Fruit fly (Drosophila melanogaster) whole organism, embryonic: ENCODE results near the gene CG7058.

Experiments
- Adf1 ChIP-seq: fragments of 200-800 bp; sonication (Bioruptor generic); IDR thresholded peaks from 2 replicates; pipeline ENCODE4 v1.3.6; 2022; ENCODE audit warnings: missing biosample characterization, missing genetic modification characterization
- Antp ChIP-seq: fragments of 200-800 bp; sonication (Bioruptor generic); optimal IDR thresholded peaks from 3 replicates; lab custom pipeline; 2016; ENCODE audit warnings: missing biosample characterization, missing genetic modification characterization
- CG10274 ChIP-seq: fragments of 200-800 bp; sonication (Bioruptor generic); optimal IDR thresholded peaks from 3 replicates; lab custom pipeline; 2017; ENCODE audit warnings: missing biosample characterization, mild to moderate bottlenecking, missing genetic modification characterization
- CG1529 ChIP-seq: fragments of 200-800 bp; sonication (Bioruptor generic); optimal IDR thresholded peaks from 3 replicates; lab custom pipeline; 2018; ENCODE audit warnings: missing biosample characterization, missing genetic modification characterization
- CG1603 ChIP-seq: fragments of 200-800 bp; sonication (Bioruptor generic); optimal IDR thresholded peaks from 2 replicates; lab custom pipeline; 2019; ENCODE audit warnings: missing biosample characterization, mild to moderate bottlenecking, missing genetic modification characterization, moderate library complexity
- CG2120 ChIP-seq: fragments of 200-800 bp; sonication (Bioruptor generic); optimal IDR thresholded peaks from 3 replicates; lab custom pipeline; 2016; ENCODE audit warnings: missing biosample characterization, missing genetic modification characterization
- CG3065 ChIP-seq: fragments of 200-800 bp; sonication (Bioruptor generic); optimal IDR thresholded peaks from 2 replicates; lab custom pipeline; 2016; ENCODE audit warnings: missing biosample characterization, missing genetic modification characterization
- CG34376 ChIP-seq: fragments of 200-800 bp; sonication (Bioruptor generic); optimal IDR thresholded peaks from 2 replicates; lab custom pipeline; 2018; ENCODE audit warnings: missing biosample characterization, mild to moderate bottlenecking, missing genetic modification characterization
- CG4360 ChIP-seq: fragments of 200-800 bp; sonication (Bioruptor generic); IDR thresholded peaks from 2 replicates; pipeline ENCODE4 v1.3.6; 2022; ENCODE audit warnings: missing biosample characterization, missing genetic modification characterization
- CG4404 ChIP-seq: fragments of 200-800 bp; sonication (Bioruptor generic); IDR thresholded peaks from 2 replicates; pipeline ENCODE4 v1.3.6; 2022; ENCODE audit warnings: missing biosample characterization, missing genetic modification characterization
- CG6683 ChIP-seq: fragments of 200-800 bp; sonication (Bioruptor generic); optimal IDR thresholded peaks from 2 replicates; lab custom pipeline; 2017; ENCODE audit warnings: missing biosample characterization, mild to moderate bottlenecking, missing genetic modification characterization, missing genetic modification reagents
- CG6791 ChIP-seq: fragments of 200-800 bp; sonication (Bioruptor generic); IDR thresholded peaks from 3 replicates; pipeline ENCODE4 v1.3.6; 2022; ENCODE audit warnings: missing biosample characterization, missing genetic modification characterization; ENCODE audit not compliant: partially characterized antibody
- CG6813 ChIP-seq: fragments of 200-800 bp; sonication (Bioruptor generic); optimal IDR thresholded peaks from 2 replicates; lab custom pipeline; 2017; ENCODE audit warnings: missing biosample characterization, missing genetic modification characterization, mild to moderate bottlenecking, moderate library complexity, missing genetic modification reagents
- CG9215 ChIP-seq: fragments of 200-800 bp; sonication (Bioruptor generic); IDR thresholded peaks from 2 replicates; pipeline ENCODE4 v1.3.6; 2022; ENCODE audit warnings: missing biosample characterization, missing genetic modification characterization
- CG9876 ChIP-seq: fragments of 200-800 bp; sonication (Bioruptor generic); optimal IDR thresholded peaks from 2 replicates; lab custom pipeline; 2016; ENCODE audit warnings: missing biosample characterization, missing genetic modification characterization
- CG9932 ChIP-seq: fragments of 200-800 bp; sonication (Bioruptor generic); IDR thresholded peaks from 2 replicates; pipeline ENCODE4 v1.3.6; 2022; ENCODE audit warnings: missing biosample characterization, missing genetic modification characterization
- D19B ChIP-seq: fragments of 200-800 bp; sonication (Bioruptor generic); optimal IDR thresholded peaks from 2 replicates; lab custom pipeline; 2017; ENCODE audit warnings: missing biosample characterization, mild to moderate bottlenecking, missing genetic modification characterization
- Dad ChIP-seq: fragments of 200-800 bp; sonication (Bioruptor generic); optimal IDR thresholded peaks from 3 replicates; lab custom pipeline; 2016; ENCODE audit warnings: missing biosample characterization, missing genetic modification characterization
- Dfd ChIP-seq, 2 experiments: fragments of >200 bp; optimal IDR thresholded peaks; 2 replicates each; lab custom pipeline; 2017; ENCODE audit warnings: missing biosample characterization in 2 of 2, missing genetic modification characterization in 2 of 2
- Fer1 ChIP-seq: fragments of 200-800 bp; sonication (Bioruptor generic); optimal IDR thresholded peaks from 2 replicates; lab custom pipeline; 2017; ENCODE audit warnings: missing biosample characterization, mild to moderate bottlenecking, missing genetic modification characterization
- Fer2 ChIP-seq: fragments of 200-800 bp; sonication (Bioruptor generic); optimal IDR thresholded peaks from 2 replicates; lab custom pipeline; 2018; ENCODE audit warnings: missing biosample characterization, mild to moderate bottlenecking, missing genetic modification characterization, moderate library complexity
- GATAe ChIP-seq: fragments of 200-800 bp; sonication (Bioruptor generic); conservative IDR thresholded peaks from 2 replicates; pipeline ENCODE4 v1.3.6; 2022; ENCODE audit warnings: missing biosample characterization, missing genetic modification characterization
- Hr39 ChIP-seq: fragments of >200 bp; optimal IDR thresholded peaks from 2 replicates; lab custom pipeline; 2017
- Ptx1 ChIP-seq: fragments of 200-800 bp; sonication (Bioruptor generic); IDR thresholded peaks from 2 replicates; pipeline ENCODE4 v1.3.6; 2022; ENCODE audit warnings: missing biosample characterization, missing genetic modification characterization
- Rfx ChIP-seq: fragments of 200-800 bp; sonication (Bioruptor generic); IDR thresholded peaks from 2 replicates; pipeline ENCODE4 v1.3.6; 2022; ENCODE audit warnings: missing biosample characterization, missing genetic modification characterization
- Side ChIP-seq: fragments of 200-800 bp; sonication (Bioruptor generic); optimal IDR thresholded peaks from 2 replicates; lab custom pipeline; 2016; ENCODE audit warnings: missing biosample characterization, missing genetic modification characterization
- Sin3A ChIP-seq: fragments of >200 bp; optimal IDR thresholded peaks from 2 replicates; lab custom pipeline; 2018
- Sox100B ChIP-seq: fragments of 200-800 bp; sonication (Bioruptor generic); optimal IDR thresholded peaks from 3 replicates; lab custom pipeline; 2018; ENCODE audit warnings: missing biosample characterization, mild to moderate bottlenecking, missing genetic modification characterization
- Usf ChIP-seq: fragments of 200-800 bp; sonication (Bioruptor generic); optimal IDR thresholded peaks from 2 replicates; lab custom pipeline; 2017; ENCODE audit warnings: missing genotype, missing biosample characterization, missing genetic modification characterization
- cg ChIP-seq: fragments of 200-800 bp; sonication (Bioruptor generic); optimal IDR thresholded peaks from 3 replicates; lab custom pipeline; 2019; ENCODE audit warnings: missing biosample characterization, mild to moderate bottlenecking, missing genetic modification characterization, moderate library complexity
- crol ChIP-seq: fragments of 200-800 bp; sonication (Bioruptor generic); IDR thresholded peaks from 2 replicates; pipeline ENCODE4 v1.3.6; 2022; ENCODE audit warnings: missing biosample characterization, missing genetic modification characterization
- crp ChIP-seq, 2 experiments: fragments of 200-800 bp; sonication (Bioruptor generic); optimal IDR thresholded peaks; 2 replicates in 1 of 2; 3 replicates in 1 of 2; lab custom pipeline; 2017; ENCODE audit warnings: missing biosample characterization in 2 of 2, missing genetic modification characterization in 2 of 2, mild to moderate bottlenecking in 1 of 2, moderate library complexity in 1 of 2
- disco-r ChIP-seq: fragments of 200-800 bp; sonication (Bioruptor generic); optimal IDR thresholded peaks from 2 replicates; lab custom pipeline; 2016; ENCODE audit warnings: missing biosample characterization, missing genetic modification characterization
- dmrt99B ChIP-seq: fragments of 200-800 bp; sonication (Bioruptor generic); optimal IDR thresholded peaks from 2 replicates; lab custom pipeline; 2018; ENCODE audit warnings: missing biosample characterization, mild to moderate bottlenecking, missing genetic modification characterization, moderate library complexity
- eve ChIP-seq, 2 experiments: fragments of >200 bp; optimal IDR thresholded peaks; 2 replicates each; lab custom pipeline; 2017; ENCODE audit warnings: missing biosample characterization in 2 of 2, missing genetic modification characterization in 2 of 2
- grn ChIP-seq: fragments of 200-800 bp; sonication (Bioruptor generic); optimal IDR thresholded peaks from 3 replicates; lab custom pipeline; 2017; ENCODE audit warnings: missing biosample characterization, missing genetic modification characterization
- gt ChIP-seq: fragments of 200-800 bp; sonication (Bioruptor generic); IDR thresholded peaks from 2 replicates; pipeline ENCODE4 v1.3.6; 2022; ENCODE audit warnings: missing biosample characterization, missing genetic modification characterization
- jing ChIP-seq: fragments of 200-800 bp; sonication (Bioruptor generic); optimal IDR thresholded peaks from 2 replicates; lab custom pipeline; 2018; ENCODE audit warnings: missing biosample characterization, mild to moderate bottlenecking, missing genetic modification characterization
- klu ChIP-seq: fragments of 200-800 bp; sonication (Bioruptor generic); IDR thresholded peaks from 2 replicates; pipeline ENCODE4 v1.3.6; 2022; ENCODE audit warnings: missing biosample characterization, missing genetic modification characterization
- oc ChIP-seq: fragments of 200-800 bp; sonication (Bioruptor generic); optimal IDR thresholded peaks from 2 replicates; lab custom pipeline; 2018; ENCODE audit warnings: missing biosample characterization, mild to moderate bottlenecking, missing genetic modification characterization, moderate library complexity
- otp ChIP-seq: fragments of 200-800 bp; sonication (Bioruptor generic); IDR thresholded peaks from 3 replicates; pipeline ENCODE4, ENCODE4 v1.3.6; 2022; ENCODE audit warnings: missing biosample characterization, missing genetic modification characterization
- pan ChIP-seq, 4 experiments: fragments of >200 bp in 3 of 4; fragments of 200-800 bp in 1 of 4; sonication (Bioruptor generic) in 1 of 4; optimal IDR thresholded peaks in 3 of 4; IDR thresholded peaks in 1 of 4; 2 replicates each; pipeline versions ENCODE4 v1.3.6 to Lab custom; 2017 to 2022; ENCODE audit warnings: missing biosample characterization in 2 of 4, missing genetic modification characterization in 2 of 4, mixed read lengths in 1 of 4
- pum ChIP-seq: fragments of 200-800 bp; sonication (Bioruptor generic); optimal IDR thresholded peaks from 2 replicates; lab custom pipeline; 2016; ENCODE audit warnings: missing biosample characterization, missing genetic modification characterization
- ro ChIP-seq: fragments of 200-800 bp; sonication (Bioruptor generic); IDR thresholded peaks from 2 replicates; pipeline ENCODE4 v1.3.6; 2022; ENCODE audit warnings: missing biosample characterization, missing genetic modification characterization
- salm ChIP-seq: fragments of 200-800 bp; sonication (Bioruptor generic); optimal IDR thresholded peaks from 2 replicates; lab custom pipeline; 2018; ENCODE audit warnings: missing biosample characterization, mild to moderate bottlenecking, missing genetic modification characterization
- seq ChIP-seq: fragments of 200-800 bp; sonication (Bioruptor generic); IDR thresholded peaks from 2 replicates; pipeline ENCODE4 v1.3.6; 2022; ENCODE audit warnings: missing biosample characterization, missing genetic modification characterization
- sug ChIP-seq: fragments of 200-800 bp; optimal IDR thresholded peaks from 2 replicates; lab custom pipeline; 2019; ENCODE audit warnings: missing biosample characterization, mild to moderate bottlenecking, missing genetic modification characterization, moderate library complexity
- tap ChIP-seq: fragments of 200-800 bp; optimal IDR thresholded peaks from 3 replicates; lab custom pipeline; 2019; ENCODE audit warnings: missing biosample characterization, mild to moderate bottlenecking, missing genetic modification characterization, moderate library complexity
- unpg ChIP-seq: fragments of 200-800 bp; sonication (Bioruptor generic); optimal IDR thresholded peaks from 3 replicates; lab custom pipeline; 2018; ENCODE audit warnings: missing biosample characterization, mild to moderate bottlenecking, missing genetic modification characterization, moderate library complexity
- usp ChIP-seq: fragments of >200 bp; optimal IDR thresholded peaks from 2 replicates; lab custom pipeline; 2017; ENCODE audit warnings: missing biosample characterization, missing genetic modification characterization

CG7058 gene

DNA sequence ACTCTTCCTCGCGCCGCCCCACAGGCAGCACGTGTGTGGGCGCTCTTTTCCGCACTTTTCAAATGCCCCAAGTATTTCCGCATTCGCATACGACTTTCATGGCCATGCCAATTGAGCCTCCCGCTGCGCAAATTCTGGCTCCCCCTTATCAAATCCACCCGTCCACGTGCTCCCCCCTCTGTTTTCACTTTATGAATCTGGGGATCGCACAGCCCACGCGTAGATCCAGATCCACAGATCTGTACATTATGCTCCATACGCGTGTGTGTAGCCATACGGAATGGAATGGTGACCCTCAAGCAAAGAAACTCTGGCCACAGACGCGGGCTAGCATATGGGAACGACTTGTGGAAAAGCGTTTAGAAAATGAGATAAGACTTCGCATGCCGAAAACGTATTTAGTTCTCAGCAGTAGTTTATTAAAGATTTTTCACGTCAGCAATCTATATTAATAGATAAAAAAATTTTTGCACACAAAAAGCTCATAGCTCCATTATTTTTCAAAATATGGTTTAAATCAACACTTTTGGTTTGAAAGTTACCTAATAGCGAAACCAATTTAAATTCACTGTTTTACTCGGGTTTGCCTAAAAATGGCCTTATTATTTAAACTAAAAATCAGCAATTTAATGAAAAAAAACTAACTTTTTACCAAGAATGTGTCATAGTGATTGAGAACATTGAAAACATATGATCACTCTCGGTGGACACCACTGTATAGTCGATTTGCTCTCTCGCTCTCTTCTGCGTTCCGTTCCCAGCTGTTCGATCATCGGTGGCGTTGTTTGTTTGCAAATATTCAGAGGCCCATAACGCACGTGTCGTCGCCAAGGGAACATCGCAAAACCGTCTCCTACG lies 16.9 kb upstream of the CG7058 start (continued):
- TF ChIP-seq sug (peak; percentile 65), salm (tag; lab: Kevin White, UChicago) (no peak), CG9932 (GFP tag; lab: Robert Waterston, UW) (peak; percentile 50; the same call in 1 of the 2 replicates), GATAe (GFP tag; lab: Robert Waterston, UW) (no peak), Hr39 (no peak), ro (GFP tag; lab: Robert Waterston, UW) (no peak), crp (GFP tag; optimal IDR thresholded peaks at IDR 0.05; lab: Kevin White, UChicago) (peak in 1 of 2 experiments; percentile 70), Dfd (GFP tag; optimal IDR thresholded peaks at IDR 0.05; lab: Kevin White, UChicago) (no peak), Usf (GFP tag; lab: Kevin White, UChicago) (peak; percentile 37), Fer2 (tag; lab: Kevin White, UChicago) (no peak), CG6791 (GFP tag; lab: Robert Waterston, UW) (no peak), pan (optimal IDR thresholded peaks at IDR 0.05; lab: Kevin White, UChicago) (no peak), pan (GFP tag; optimal IDR thresholded peaks at IDR 0.05 in 1 of 2, IDR thresholded peaks at IDR 0.05 in 1 of 2) (no peak), CG4404 (GFP tag; lab: Robert Waterston, UW) (peak; percentile 30; the same call in 1 of the 2 replicates), pum (GFP tag; lab: Kevin White, UChicago) (peak; percentile 26), Rfx (GFP tag; lab: Robert Waterston, UW) (peak; percentile 56), D19B (GFP tag; lab: Kevin White, UChicago) (peak; percentile 68), cg (GFP tag; lab: Kevin White, UChicago) (no peak), jing (GFP tag; lab: Kevin White, UChicago) (peak; percentile 6), CG1529 (GFP tag; lab: Kevin White, UChicago) (no peak), CG34376 (GFP tag; lab: Kevin White, UChicago) (peak; percentile 15), Side (GFP tag; lab: Kevin White, UChicago) (peak; percentile 24), dmrt99B (peak; percentile 74), grn (no peak), CG10274 (GFP tag; lab: Kevin White, UChicago) (peak; percentile 55), Antp (GFP tag; lab: Kevin White, UChicago) (peak; percentile 52), CG4360 (GFP tag; lab: Robert Waterston, UW) (no peak), CG9876 (GFP tag; lab: Kevin White, UChicago) (no peak), Ptx1 (GFP tag; lab: Robert Waterston, UW) (peak; percentile 48; the same call in 1 of the 2 replicates), CG6683 (GFP tag; lab: Kevin White, UChicago) (peak; percentile 21), CG6813 (peak; percentile 19), unpg (GFP tag; lab: Kevin White, UChicago) (peak; percentile 43), tap (tag; lab: Kevin White, UChicago) (no peak), CG9215 (GFP tag; lab: Robert Waterston, UW) (peak; percentile 54), gt (GFP tag; lab: Robert Waterston, UW) (no peak), CG1603 (tag; lab: Kevin White, UChicago) (no peak), Sox100B (GFP tag; lab: Kevin White, UChicago) (peak; percentile 74), otp (no peak), klu (no peak), disco-r (GFP tag; lab: Kevin White, UChicago) (peak; percentile 40), seq (GFP tag; lab: Robert Waterston, UW) (no peak), Sin3A (no peak), Adf1 (GFP tag; lab: Robert Waterston, UW) (no peak), Dad (peak; percentile 31), oc (tag; lab: Kevin White, UChicago) (no peak), usp (GFP tag; lab: Kevin White, UChicago) (no peak), Fer1 (GFP tag; lab: Kevin White, UChicago) (peak; percentile 59), eve (GFP tag; optimal IDR thresholded peaks at IDR 0.05; lab: Kevin White, UChicago) (no peak), CG2120 (GFP tag; lab: Kevin White, UChicago) (peak; percentile 84), crol (peak; percentile 58), CG3065 (GFP tag; lab: Kevin White, UChicago) (no peak)
